Worm (Caenorhabditis elegans) whole organism, midembryonic: Measurements from ENCODE around the gene F22H10.1.

ENCODE experiments used
- T22C8.4 ChIP-seq: fragments of 200-800 bp; sonication (Bioruptor generic); IDR thresholded peaks from 2 replicates; pipeline ENCODE4 v1.3.6; 2022; ENCODE audit warnings: missing genetic modification characterization, missing compliant biosample characterization
- cog-1 ChIP-seq: sonication (generic microtip); optimal IDR thresholded peaks from 2 replicates; lab custom pipeline; 2016; ENCODE audit warnings: missing genetic modification characterization, missing compliant biosample characterization
- flt-1 ChIP-seq: fragments of 200-800 bp; sonication (Bioruptor generic); IDR thresholded peaks from 2 replicates; pipeline ENCODE4 v1.3.6; 2022; ENCODE audit warnings: missing genetic modification characterization, missing compliant biosample characterization
- klf-2 ChIP-seq: fragments of 200-800 bp; sonication (Bioruptor generic); conservative IDR thresholded peaks from 2 replicates; pipeline ENCODE4 v1.3.6; 2022; ENCODE audit warnings: missing genetic modification reagents, missing genetic modification characterization, missing compliant biosample characterization
- med-1 ChIP-seq: sonication (generic microtip); optimal IDR thresholded peaks from 2 replicates; lab custom pipeline; 2017; ENCODE audit warnings: missing genetic modification characterization, mild to moderate bottlenecking, missing compliant biosample characterization, antibody characterized with exemption, missing genetic modification reagents; ENCODE audit not compliant: insufficient read depth
- ref-1 ChIP-seq: fragments of 200-800 bp; sonication (Bioruptor generic); conservative IDR thresholded peaks from 2 replicates; pipeline ENCODE4 v1.3.6; 2022; ENCODE audit warnings: missing genetic modification reagents, missing genetic modification characterization, missing compliant biosample characterization
- tab-1 ChIP-seq: fragments of 200-800 bp; sonication (Bioruptor generic); IDR thresholded peaks from 2 replicates; pipeline ENCODE4 v1.3.6; 2022; ENCODE audit warnings: missing genetic modification characterization, missing compliant biosample characterization
- ztf-23 ChIP-seq: fragments of 200-800 bp; sonication (Bioruptor generic); IDR thresholded peaks from 2 replicates; pipeline ENCODE4 v1.3.6; 2022; ENCODE audit warnings: missing genetic modification reagents, missing genetic modification characterization, missing compliant biosample characterization
- ztf-29 ChIP-seq: fragments of 200-800 bp; sonication (Bioruptor generic); IDR thresholded peaks from 2 replicates; pipeline ENCODE4 v1.3.6; 2022; ENCODE audit warnings: missing genetic modification reagents, missing genetic modification characterization, missing compliant biosample characterization

DNA sequence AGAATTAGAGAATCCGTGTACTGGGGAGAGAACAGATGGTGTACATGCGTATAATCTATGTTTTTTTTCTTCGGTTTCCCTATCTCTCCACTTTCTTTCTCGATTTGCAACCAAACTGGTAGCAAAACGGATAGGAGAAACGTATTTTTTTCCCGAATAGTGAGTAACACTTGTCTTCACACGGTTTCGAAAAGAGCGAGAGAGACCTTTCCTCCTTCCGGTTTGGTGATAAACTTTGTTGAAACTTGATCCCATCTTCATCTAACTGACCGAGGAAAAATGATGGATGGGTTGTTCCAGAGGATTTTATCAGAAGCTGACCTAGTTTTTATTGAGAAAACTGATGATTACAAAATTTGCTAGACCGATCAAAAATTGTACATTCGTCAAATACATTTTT lies 43.9 kb upstream of the F22H10.1 start:
- TF ChIP-seq ref-1, result no peak
- no peak for TF ChIP-seq ztf-23 (GFP tag; lab: Robert Waterston, UW)
- no peak for TF ChIP-seq tab-1 (GFP tag; lab: Robert Waterston, UW)
- TF ChIP-seq flt-1 (GFP tag; lab: Robert Waterston, UW), result no peak
- TF ChIP-seq T22C8.4, result no peak
- no peak for TF ChIP-seq klf-2
- TF ChIP-seq ztf-29 (GFP tag; lab: Robert Waterston, UW), result no peak
- no peak for TF ChIP-seq cog-1 (tag; lab: Kevin White, UChicago)
- TF ChIP-seq med-1 (GFP tag; lab: Kevin White, UChicago), result no peak
